Fruit fly (Drosophila melanogaster): ENCODE data around the gene Ddrgk1.
A peak's percentile ranks its signal among the peaks of the same experiment; 100 is the strongest.

Gene Ddrgk1

dm6 chr3R:21224230-21224629, 9.4 kb downstream of the Ddrgk1 start (continued):
- TF ChIP-seq BtbVII (GFP tag; optimal IDR thresholded peaks at IDR 0.05) (no peak), en (GFP tag; optimal IDR thresholded peaks at IDR 0.05) (no peak), vfl (GFP tag; optimal IDR thresholded peaks at IDR 0.05) (no peak), GATAe (GFP tag; conservative IDR thresholded peaks at IDR 0.05) (no peak), twi (tag; optimal IDR thresholded peaks at IDR 0.05) (no peak), CG1603 (tag; optimal IDR thresholded peaks at IDR 0.05) (no peak), ro (GFP tag; IDR thresholded peaks at IDR 0.05) (no peak), CG18619 (GFP tag; optimal IDR thresholded peaks at IDR 0.05) (no peak), croc (GFP tag; conservative IDR thresholded peaks at IDR 0.05) (no peak), toy (GFP tag; IDR thresholded peaks at IDR 0.05) (no peak), sens (GFP tag) (peak; percentile 38), pnt (GFP tag; optimal IDR thresholded peaks at IDR 0.05) (no peak), CG17385 (GFP tag; optimal IDR thresholded peaks at IDR 0.05) (no peak), lola (GFP tag; optimal IDR thresholded peaks at IDR 0.05) (no peak), CTCF (GFP tag; optimal IDR thresholded peaks at IDR 0.05) (no peak), ci (GFP tag; IDR thresholded peaks at IDR 0.05) (peak; percentile 84), CG10321 (GFP tag; IDR thresholded peaks at IDR 0.05) (no peak), sob (GFP tag; IDR thresholded peaks at IDR 0.05) (no peak), CG9609 (GFP tag; optimal IDR thresholded peaks at IDR 0.05) (no peak), Bgb (GFP tag; IDR thresholded peaks at IDR 0.05; ENCODE audit: partially characterized antibody) (0 out of 2 replicates have a peak, but pooled peaks have one; percentile 16), fru (optimal IDR thresholded peaks at IDR 0.05) (no peak), kni (GFP tag; optimal IDR thresholded peaks at IDR 0.05) (no peak), Lim3 (GFP tag; IDR thresholded peaks at IDR 0.05) (no peak), CG14667 (GFP tag; IDR thresholded peaks at IDR 0.05) (no peak), Dll (GFP tag; IDR thresholded peaks at IDR 0.05; ENCODE audit: partially characterized antibody) (no peak), Xbp1 (GFP tag; optimal IDR thresholded peaks at IDR 0.05) (no peak), danr (GFP tag; IDR thresholded peaks at IDR 0.05) (no peak), ham (GFP tag; IDR thresholded peaks at IDR 0.05) (no peak), dysf (GFP tag; IDR thresholded peaks at IDR 0.05) (no peak), Hsf (GFP tag; optimal IDR thresholded peaks at IDR 0.05) (no peak), YL-1 (GFP tag; optimal IDR thresholded peaks at IDR 0.05) (no peak), Usf (GFP tag; optimal IDR thresholded peaks at IDR 0.05) (no peak), CG31365 (tag; optimal IDR thresholded peaks at IDR 0.05) (no peak), CG8359 (GFP tag; optimal IDR thresholded peaks at IDR 0.05; ENCODE audit: borderline replicate concordance) (no peak), Sry-β (GFP tag; optimal IDR thresholded peaks at IDR 0.05) (no peak), jigr1 (GFP tag; IDR thresholded peaks at IDR 0.05) (no peak), slp2 (GFP tag; optimal IDR thresholded peaks at IDR 0.05) (no peak), p53 (GFP tag; optimal IDR thresholded peaks at IDR 0.05) (no peak), ind (GFP tag; optimal IDR thresholded peaks at IDR 0.05) (no peak), CG6765 (GFP tag; optimal IDR thresholded peaks at IDR 0.05) (no peak), Kr (GFP tag; optimal IDR thresholded peaks at IDR 0.05) (no peak), nerfin-1 (tag; optimal IDR thresholded peaks at IDR 0.05) (peak; percentile 65), CG12071 (GFP tag; optimal IDR thresholded peaks at IDR 0.05) (no peak), Hr51 (GFP tag; optimal IDR thresholded peaks at IDR 0.05) (no peak), CG10654 (GFP tag; optimal IDR thresholded peaks at IDR 0.05) (no peak), Hmx (GFP tag; optimal IDR thresholded peaks at IDR 0.05) (no peak), CG7963 (GFP tag; IDR thresholded peaks at IDR 0.05; ENCODE audit: partially characterized antibody) (no peak), CG1832 (GFP tag; optimal IDR thresholded peaks at IDR 0.05) (no peak), CG11696 (GFP tag; IDR thresholded peaks at IDR 0.05) (no peak), CG4854 (GFP tag; optimal IDR thresholded peaks at IDR 0.05) (no peak), Oaz (GFP tag; IDR thresholded peaks at IDR 0.05) (no peak), Vsx1 (GFP tag; optimal IDR thresholded peaks at IDR 0.05) (no peak), Fer2 (tag; optimal IDR thresholded peaks at IDR 0.05) (no peak)
